Worm (Caenorhabditis elegans): ENCODE data around the gene lad-2.

Gene lad-2

ce11 chrIV:2986720-2987119, 8.4 kb upstream of the lad-2 start:
- TF ChIP-seq ztf-11 (tag; optimal IDR thresholded peaks at IDR 0.05) (no peak), egl-27 (tag; optimal IDR thresholded peaks at IDR 0.05) (no peak), nhr-6 (tag; optimal IDR thresholded peaks at IDR 0.05) (no peak), skn-1 (tag; optimal IDR thresholded peaks at IDR 0.05) (no peak), unc-62 (GFP tag; optimal IDR thresholded peaks at IDR 0.05 in 1 of 2) (peak in 1 of 2 experiments; percentile 77), unc-62 (tag; optimal IDR thresholded peaks at IDR 0.05) (no peak), aha-1 (tag) (peak; percentile 1), hmg-1.1 (GFP tag; IDR thresholded peaks at IDR 0.05) (no peak)

ce11 chrIV:2982443-2982842, 4.2 kb upstream of the lad-2 start:
- TF ChIP-seq aha-1 (tag) (peak; percentile 70), dpl-1 (GFP tag; optimal IDR thresholded peaks at IDR 0.05) (no peak)

ce11 chrIV:2971060-2971459, 7.2 kb downstream of the lad-2 start:
- TF ChIP-seq saeg-2 (GFP tag; IDR thresholded peaks at IDR 0.05) = no peak
- TF ChIP-seq madf-5 (GFP tag; IDR thresholded peaks at IDR 0.05) = 0 out of 4 replicates have a peak, but pooled peaks of 1 of the 2 experiments have one; percentile 54
- TF ChIP-seq nhr-41 (GFP tag; IDR thresholded peaks at IDR 0.05) = no peak
- peak; percentile 92 for TF ChIP-seq set-16 (GFP tag; IDR thresholded peaks at IDR 0.05)
- peak; percentile 58; the same call in 1 of the 2 replicates for TF ChIP-seq D1046.2 (GFP tag; IDR thresholded peaks at IDR 0.05)
- TF ChIP-seq zip-11 (GFP tag; IDR thresholded peaks at IDR 0.05) = no peak
- no peak for TF ChIP-seq dmd-9 (GFP tag; IDR thresholded peaks at IDR 0.05)

DNA sequence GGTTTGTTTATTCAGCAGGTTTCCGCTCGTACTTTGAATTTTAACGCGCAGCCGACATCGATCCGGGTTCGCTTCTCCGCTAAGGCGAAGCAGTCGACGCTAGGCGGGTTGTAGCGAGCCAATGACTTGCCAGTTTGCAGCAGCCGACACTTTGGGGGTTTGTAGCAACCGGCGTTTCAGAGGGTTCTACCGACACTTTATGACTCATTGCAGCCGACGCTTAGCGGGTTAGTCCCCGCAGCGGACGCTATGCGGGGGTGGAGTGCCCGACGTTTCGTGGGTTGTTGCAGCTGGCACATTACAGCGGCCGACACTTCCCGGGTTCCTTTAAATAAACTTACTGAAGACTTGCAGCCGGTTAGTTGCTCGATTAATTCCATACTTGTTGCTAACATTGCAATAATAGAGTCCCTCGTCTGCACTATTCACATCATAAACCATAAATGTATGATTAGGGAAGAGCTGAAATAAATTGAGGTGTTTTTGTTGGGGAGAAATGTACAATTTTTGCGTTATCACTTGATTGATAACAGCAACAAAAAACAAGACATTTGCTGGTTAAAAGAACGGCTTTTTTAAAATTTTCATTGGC, 8.8 kb downstream of the lad-2 start, which contains the start of gene Y54G2A.57:
Gene Y54G2A.57 (plus strand): TSS at position 542 of the 592 bp plus-strand sequence.
- TF ChIP-seq zip-2 (tag; optimal IDR thresholded peaks at IDR 0.05) (no peak), unc-39 (tag; optimal IDR thresholded peaks at IDR 0.05) (no peak), lin-13 (GFP tag; optimal IDR thresholded peaks at IDR 0.05) (no peak), lin-39 (tag; optimal IDR thresholded peaks at IDR 0.05) (no peak), set-16 (GFP tag; IDR thresholded peaks at IDR 0.05) (peak; percentile 69), unc-62 (GFP tag; optimal IDR thresholded peaks at IDR 0.05 in 1 of 2) (peak in 1 of 2 experiments; percentile 29), unc-62 (tag; optimal IDR thresholded peaks at IDR 0.05) (no peak), fos-1 (tag; optimal IDR thresholded peaks at IDR 0.05) (no peak), ZK546.5 (tag; optimal IDR thresholded peaks at IDR 0.05) (no peak), dmd-9 (GFP tag; IDR thresholded peaks at IDR 0.05) (no peak), egl-43 (GFP tag; IDR thresholded peaks at IDR 0.05) (0 out of 2 replicates have a peak, but pooled peaks have one; percentile 23), Y48G9A.11 (GFP tag; IDR thresholded peaks at IDR 0.05) (no peak)

DNA sequence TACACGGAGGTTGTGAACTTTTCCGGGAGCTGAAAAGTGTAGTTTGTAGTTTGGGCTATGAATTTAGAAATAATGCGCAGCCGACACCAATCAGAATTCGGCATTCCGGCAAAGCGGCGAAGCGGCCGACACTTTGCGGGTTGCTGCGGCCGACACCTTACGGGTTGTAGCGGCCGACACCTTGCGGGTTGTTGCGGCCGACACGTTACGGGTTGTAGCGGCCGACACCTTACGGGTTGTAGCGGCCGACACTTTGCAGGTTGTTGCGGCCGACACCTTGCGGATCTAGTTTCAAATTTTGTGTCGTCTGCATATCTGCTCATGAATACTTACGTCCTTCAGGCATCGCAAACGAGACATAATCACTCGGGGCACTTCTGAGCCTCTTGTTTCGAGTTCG, 11.4 kb downstream of the lad-2 start:
- TF ChIP-seq nhr-77 (tag; optimal IDR thresholded peaks at IDR 0.05) (no peak), set-16 (GFP tag; IDR thresholded peaks at IDR 0.05) (peak; percentile 80), D1046.2 (GFP tag; IDR thresholded peaks at IDR 0.05) (0 out of 2 replicates have a peak, but pooled peaks have one; percentile 33)

ce11 chrIV:2960242-2960641, 18.0 kb downstream of the lad-2 start:
- TF ChIP-seq mdl-1 (tag; optimal IDR thresholded peaks at IDR 0.05) (no peak), mep-1 (tag; optimal IDR thresholded peaks at IDR 0.05) (no peak), F26F4.8 (GFP tag; conservative IDR thresholded peaks at IDR 0.05) (no peak), pqm-1 (tag; optimal IDR thresholded peaks at IDR 0.05) (no peak), fkh-10 (GFP tag; optimal IDR thresholded peaks at IDR 0.05) (no peak), dpl-1 (GFP tag; optimal IDR thresholded peaks at IDR 0.05) (no peak), nhr-28 (tag; optimal IDR thresholded peaks at IDR 0.05) (no peak), zfp-3 (GFP tag; conservative IDR thresholded peaks at IDR 0.05) (no peak), dmd-9 (GFP tag; IDR thresholded peaks at IDR 0.05) (no peak), arid-1 (GFP tag; conservative IDR thresholded peaks at IDR 0.05) (no peak), hlh-11 (tag; optimal IDR thresholded peaks at IDR 0.05) (no peak), unc-62 (GFP tag; optimal IDR thresholded peaks at IDR 0.05 in 1 of 2) (peak in 1 of 2 experiments; percentile 29), unc-62 (tag; optimal IDR thresholded peaks at IDR 0.05) (no peak), cey-2 (tag; optimal IDR thresholded peaks at IDR 0.05; ENCODE audit: borderline replicate concordance, insufficient read depth) (no peak), set-16 (GFP tag; IDR thresholded peaks at IDR 0.05) (peak; percentile 86), ceh-20 (GFP tag; IDR thresholded peaks at IDR 0.05) (no peak), nhr-25 (tag; optimal IDR thresholded peaks at IDR 0.05; ENCODE audit: borderline replicate concordance, insufficient read depth) (no peak)
